Fruit fly (Drosophila melanogaster): ENCODE data around the gene CG18476.

CG18476 gene

DNA sequence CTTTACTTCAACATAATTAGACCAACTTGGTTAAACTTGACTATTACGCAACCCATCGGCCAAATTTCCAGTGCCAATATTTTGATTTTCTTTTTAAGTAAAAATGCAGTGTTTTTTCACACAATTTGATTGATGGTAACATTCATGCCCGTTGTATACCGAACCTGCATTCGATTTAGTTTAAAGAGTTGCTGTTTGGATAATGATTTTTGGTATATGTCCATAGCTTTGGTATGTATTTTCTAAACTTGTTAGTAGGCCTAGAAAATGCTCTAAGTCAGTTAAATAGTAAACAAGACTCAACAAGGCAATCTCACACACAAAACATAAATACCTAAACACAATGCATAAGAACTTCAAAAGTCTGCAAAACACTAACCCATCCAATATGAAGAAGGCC lies 25.8 kb upstream of the CG18476 start, which contains the start of gene I-t:
I-t (plus strand) TSS at position 301 of the 400 bp plus-strand sequence.
- TF ChIP-seq luna (GFP tag; optimal IDR thresholded peaks at IDR 0.05), result no peak
- no peak for TF ChIP-seq HLH4C (GFP tag; IDR thresholded peaks at IDR 0.05; ENCODE audit: partially characterized antibody)
- TF ChIP-seq ac (GFP tag; optimal IDR thresholded peaks at IDR 0.05), result no peak
- TF ChIP-seq HHEX (GFP tag; optimal IDR thresholded peaks at IDR 0.05), result no peak
- TF ChIP-seq NC2α (GFP tag; optimal IDR thresholded peaks at IDR 0.05), result no peak
- TF ChIP-seq CG4730 (GFP tag; IDR thresholded peaks at IDR 0.05), result no peak
- TF ChIP-seq grau (tag; optimal IDR thresholded peaks at IDR 0.05), result no peak
- TF ChIP-seq Neu2 (GFP tag; optimal IDR thresholded peaks at IDR 0.05; ENCODE audit: borderline replicate concordance), result no peak
- no peak for TF ChIP-seq fd96Cb (tag; optimal IDR thresholded peaks at IDR 0.05)
- TF ChIP-seq NK7.1 (GFP tag; optimal IDR thresholded peaks at IDR 0.05), result no peak
- TF ChIP-seq Hr39 (optimal IDR thresholded peaks at IDR 0.05), result no peak
- no peak for TF ChIP-seq tx (GFP tag; optimal IDR thresholded peaks at IDR 0.05)
- TF ChIP-seq CG17328 (GFP tag; IDR thresholded peaks at IDR 0.05), result no peak
- TF ChIP-seq chn (GFP tag; optimal IDR thresholded peaks at IDR 0.05), result no peak
- TF ChIP-seq phol (tag; optimal IDR thresholded peaks at IDR 0.05), result no peak
- TF ChIP-seq dati (GFP tag; IDR thresholded peaks at IDR 0.05), result no peak
- TF ChIP-seq Sox102F (GFP tag; optimal IDR thresholded peaks at IDR 0.05), result no peak
- TF ChIP-seq B-H1 (GFP tag; IDR thresholded peaks at IDR 0.05), result no peak

DNA sequence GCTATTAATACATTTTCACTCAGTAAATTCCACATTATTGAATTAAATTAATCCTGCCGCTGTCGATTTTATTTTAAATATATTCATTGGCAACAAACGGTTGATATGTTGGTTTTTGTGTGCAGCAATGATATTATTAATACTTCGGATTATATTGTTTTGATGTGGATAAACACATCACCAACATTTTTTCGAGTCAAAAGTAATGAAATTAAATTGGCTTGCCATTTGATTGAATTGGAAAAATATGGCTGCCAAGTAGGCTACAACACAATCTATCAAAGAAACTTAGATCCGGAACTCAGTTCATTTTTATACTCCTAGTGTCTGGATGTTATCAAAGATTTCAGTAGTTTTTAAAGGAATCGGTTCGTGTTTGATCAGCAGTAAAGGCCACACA lies 22.4 kb upstream of the CG18476 start, which contains the start of gene CG14718:
CG14718 (plus strand) TSS at position 301 of the 400 bp plus-strand sequence.
- TF ChIP-seq CG32767 (GFP tag; IDR thresholded peaks at IDR 0.05) (no peak), CG3407 (GFP tag; optimal IDR thresholded peaks at IDR 0.05) (no peak), HLHmδ (GFP tag; optimal IDR thresholded peaks at IDR 0.05) (no peak), slp2 (GFP tag; optimal IDR thresholded peaks at IDR 0.05) (no peak), slou (GFP tag; optimal IDR thresholded peaks at IDR 0.05) (no peak), Trl (optimal IDR thresholded peaks at IDR 0.05) (no peak), Trl (GFP tag; optimal IDR thresholded peaks at IDR 0.05) (no peak), Hr78 (GFP tag; optimal IDR thresholded peaks at IDR 0.05) (no peak), CG1792 (GFP tag; optimal IDR thresholded peaks at IDR 0.05) (no peak), CG4820 (GFP tag; optimal IDR thresholded peaks at IDR 0.05) (no peak), H15 (GFP tag; IDR thresholded peaks at IDR 0.05) (no peak), sim (GFP tag; IDR thresholded peaks at IDR 0.05) (no peak), Ptx1 (GFP tag; IDR thresholded peaks at IDR 0.05) (no peak)

DNA sequence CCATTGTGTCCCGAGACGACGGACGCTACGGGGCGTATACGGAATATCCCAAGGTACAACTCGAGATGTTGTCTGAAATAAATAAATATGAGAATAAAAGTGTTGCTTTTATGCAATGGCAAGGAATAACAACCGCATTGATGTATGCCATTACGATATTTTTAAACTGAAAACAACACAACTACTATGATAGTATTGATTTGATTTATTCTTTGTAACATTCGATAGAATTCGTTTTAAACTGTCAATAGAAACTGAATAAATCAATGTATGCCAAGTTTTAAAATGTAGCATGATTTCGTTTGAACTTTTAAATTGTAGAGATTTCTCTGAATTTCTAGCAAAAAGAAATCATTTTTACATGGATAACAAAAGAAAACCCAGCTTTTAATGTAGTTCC lies 18.3 kb upstream of the CG18476 start, which contains the start of gene CG14717:
CG14717 (plus strand) TSS at position 301 of the 400 bp plus-strand sequence.
- TF ChIP-seq Ets97D (GFP tag; optimal IDR thresholded peaks at IDR 0.05) (no peak), E2f2 (GFP tag; IDR thresholded peaks at IDR 0.05) (no peak), MESR4 (GFP tag; optimal IDR thresholded peaks at IDR 0.05) (no peak), gt (GFP tag; IDR thresholded peaks at IDR 0.05) (no peak), CG6272 (GFP tag; IDR thresholded peaks at IDR 0.05) (no peak), Sry-β (GFP tag; optimal IDR thresholded peaks at IDR 0.05) (no peak), HmgZ (tag; optimal IDR thresholded peaks at IDR 0.05) (no peak), jigr1 (GFP tag; IDR thresholded peaks at IDR 0.05) (no peak), CG4730 (GFP tag; IDR thresholded peaks at IDR 0.05) (no peak), Mrtf (GFP tag; IDR thresholded peaks at IDR 0.05) (no peak), mirr (GFP tag; optimal IDR thresholded peaks at IDR 0.05) (no peak), CG17385 (GFP tag; optimal IDR thresholded peaks at IDR 0.05) (no peak), CG9215 (GFP tag; IDR thresholded peaks at IDR 0.05) (no peak), Mad (GFP tag; optimal IDR thresholded peaks at IDR 0.05) (no peak)
